Worm (Caenorhabditis elegans): ENCODE data around the gene sup-10.

sup-10 gene

ce11 chrX:17481892-17482515, 46.1 kb upstream of the sup-10 start (continued):
- TF ChIP-seq ceh-20 (GFP tag; IDR thresholded peaks at IDR 0.05) = no peak

- TF ChIP-seq rbr-2 (tag; optimal IDR thresholded peaks at IDR 0.05) (no peak), F49E8.2 (tag; optimal IDR thresholded peaks at IDR 0.05; ENCODE audit: borderline replicate concordance) (no peak), mxl-2 (GFP tag; conservative IDR thresholded peaks at IDR 0.05) (no peak), nhr-48 (tag; optimal IDR thresholded peaks at IDR 0.05) (no peak)
Measured at ce11 chrX:17486735-17487134, 41.4 kb upstream of the sup-10 start, which contains the start of gene npr-24. TSS of gene npr-24 (minus strand) at chrX:17486835.

ce11 chrX:17502246-17502645, 25.9 kb upstream of the sup-10 start:
- TF ChIP-seq ceh-62 (tag; optimal IDR thresholded peaks at IDR 0.05) = no peak
- no peak for TF ChIP-seq aly-2 (tag; optimal IDR thresholded peaks at IDR 0.05)
- no peak for TF ChIP-seq unc-39 (tag; optimal IDR thresholded peaks at IDR 0.05)
- peak; percentile 5 for TF ChIP-seq T20F7.1 (GFP tag; optimal IDR thresholded peaks at IDR 0.05)
- TF ChIP-seq lin-15B (tag; optimal IDR thresholded peaks at IDR 0.05) = no peak
- TF ChIP-seq dve-1 (tag; optimal IDR thresholded peaks at IDR 0.05; ENCODE audit: insufficient read depth) = peak; percentile 74
- TF ChIP-seq lir-3 (tag; optimal IDR thresholded peaks at IDR 0.05) = no peak
- peak; percentile 25 for TF ChIP-seq nhr-77 (tag; optimal IDR thresholded peaks at IDR 0.05)
- TF ChIP-seq F44E2.7 (GFP tag; IDR thresholded peaks at IDR 0.05) = no peak
- no peak for TF ChIP-seq nhr-10 (tag; optimal IDR thresholded peaks at IDR 0.05)
- no peak for TF ChIP-seq daf-19 (GFP tag; conservative IDR thresholded peaks at IDR 0.05)
- no peak for TF ChIP-seq snpc-1.2 (GFP tag; IDR thresholded peaks at IDR 0.05)
- peak; percentile 46 for TF ChIP-seq nhr-28 (tag; optimal IDR thresholded peaks at IDR 0.05)
- TF ChIP-seq daf-16 (GFP tag; optimal IDR thresholded peaks at IDR 0.05) = no peak
- TF ChIP-seq daf-16 (tag; optimal IDR thresholded peaks at IDR 0.05) = peak; percentile 93
- peak; percentile 39; the same call in 1 of the 2 replicates for TF ChIP-seq dmd-6 (GFP tag; IDR thresholded peaks at IDR 0.05)
- TF ChIP-seq Y75B8A.6 (GFP tag; IDR thresholded peaks at IDR 0.05) = no peak
- TF ChIP-seq duxl-1 (tag; optimal IDR thresholded peaks at IDR 0.05; ENCODE audit: poor library complexity) = no peak
- TF ChIP-seq nhr-6 (tag; optimal IDR thresholded peaks at IDR 0.05) = no peak
- no peak for TF ChIP-seq nhr-111 (GFP tag; optimal IDR thresholded peaks at IDR 0.05)
- no peak for TF ChIP-seq spr-3 (GFP tag; optimal IDR thresholded peaks at IDR 0.05)

- no peak for TF ChIP-seq ctbp-1 (GFP tag; IDR thresholded peaks at IDR 0.05)
- peak; percentile 66 for TF ChIP-seq dmd-6 (GFP tag; IDR thresholded peaks at IDR 0.05)
- TF ChIP-seq mxl-2 (GFP tag; conservative IDR thresholded peaks at IDR 0.05) = no peak
- TF ChIP-seq nhr-25 (tag; optimal IDR thresholded peaks at IDR 0.05; ENCODE audit: borderline replicate concordance, insufficient read depth) = no peak
- TF ChIP-seq dve-1 (tag; optimal IDR thresholded peaks at IDR 0.05; ENCODE audit: insufficient read depth) = peak; percentile 44
- peak in 1 of 2 experiments; percentile 63 for TF ChIP-seq mdl-1 (tag; optimal IDR thresholded peaks at IDR 0.05)
- TF ChIP-seq hmg-1.1 (GFP tag; IDR thresholded peaks at IDR 0.05) = no peak
- no peak for TF ChIP-seq egl-27 (tag; optimal IDR thresholded peaks at IDR 0.05)
- TF ChIP-seq pqm-1 (tag; optimal IDR thresholded peaks at IDR 0.05) = peak; percentile 9
- TF ChIP-seq T20F7.1 (GFP tag; optimal IDR thresholded peaks at IDR 0.05) = no peak
- TF ChIP-seq daf-16 (GFP tag; optimal IDR thresholded peaks at IDR 0.05) = peak in 1 of 2 experiments; percentile 34
- TF ChIP-seq daf-16 (tag; optimal IDR thresholded peaks at IDR 0.05) = peak; percentile 64
- no peak for TF ChIP-seq zip-11 (GFP tag; IDR thresholded peaks at IDR 0.05)
- TF ChIP-seq ceh-28 (tag; optimal IDR thresholded peaks at IDR 0.05) = no peak
- TF ChIP-seq hlh-11 (tag; optimal IDR thresholded peaks at IDR 0.05) = peak; percentile 74
- no peak for TF ChIP-seq nhr-76 (tag; optimal IDR thresholded peaks at IDR 0.05)
- TF ChIP-seq snpc-4 (tag; optimal IDR thresholded peaks at IDR 0.05) = no peak
- TF ChIP-seq dmd-9 (GFP tag; IDR thresholded peaks at IDR 0.05) = no peak
- no peak for TF ChIP-seq ceh-82 (tag; optimal IDR thresholded peaks at IDR 0.05)
- no peak for TF ChIP-seq ZK546.5 (tag; optimal IDR thresholded peaks at IDR 0.05)
- TF ChIP-seq nhr-77 (tag; optimal IDR thresholded peaks at IDR 0.05) = peak; percentile 25
- no peak for TF ChIP-seq jun-1 (tag; optimal IDR thresholded peaks at IDR 0.05)
- TF ChIP-seq lin-38 (GFP tag; IDR thresholded peaks at IDR 0.05) = no peak
- no peak for TF ChIP-seq lim-7 (GFP tag; IDR thresholded peaks at IDR 0.05)
- peak; percentile 53 for TF ChIP-seq nhr-11 (tag; optimal IDR thresholded peaks at IDR 0.05)
- TF ChIP-seq mes-2 (tag; optimal IDR thresholded peaks at IDR 0.05; ENCODE audit: poor library complexity, severe bottlenecking) = no peak
- no peak for TF ChIP-seq fos-1 (tag; optimal IDR thresholded peaks at IDR 0.05)
- peak; percentile 89 for TF ChIP-seq nhr-28 (tag; optimal IDR thresholded peaks at IDR 0.05)
- no peak for TF ChIP-seq F44E2.7 (GFP tag; IDR thresholded peaks at IDR 0.05)
Measured at ce11 chrX:17504447-17504846, 23.7 kb upstream of the sup-10 start.
